Worm (Caenorhabditis elegans) whole organism, early embryonic: ENCODE results near the gene rbm-22.

Experiments
- B0310.2 ChIP-seq: sonication (generic microtip); optimal IDR thresholded peaks from 2 replicates; lab custom pipeline; 2016; ENCODE audit warnings: mild to moderate bottlenecking, missing genetic modification characterization, missing compliant biosample characterization
- F13C5.2 ChIP-seq: sonication (generic microtip); optimal IDR thresholded peaks from 2 replicates; lab custom pipeline; 2017; ENCODE audit warnings: mild to moderate bottlenecking, missing genetic modification characterization, inconsistent platforms, missing compliant biosample characterization
- aly-1 ChIP-seq: sonication (generic microtip); optimal IDR thresholded peaks from 2 replicates; lab custom pipeline; 2016; ENCODE audit warnings: missing genetic modification characterization, missing compliant biosample characterization
- ama-1 ChIP-seq: fragments of 150-350 bp; optimal IDR thresholded peaks from 2 replicates; lab custom pipeline; 2014
- ceh-13 ChIP-seq: fragments of 200-800 bp; sonication (Bioruptor generic); optimal IDR thresholded peaks from 2 replicates; lab custom pipeline; 2018; ENCODE audit warnings: mild to moderate bottlenecking, missing genetic modification characterization, missing compliant biosample characterization
- ceh-36 ChIP-seq: sonication (generic microtip); optimal IDR thresholded peaks from 2 replicates; lab custom pipeline; 2016; ENCODE audit warnings: missing genetic modification characterization, inconsistent platforms, missing compliant biosample characterization
- ets-7 ChIP-seq: sonication (generic microtip); optimal IDR thresholded peaks from 2 replicates; lab custom pipeline; 2016; ENCODE audit warnings: missing genotype, missing genetic modification characterization, missing compliant biosample characterization
- flt-1 ChIP-seq: fragments of 200-800 bp; sonication (Bioruptor generic); IDR thresholded peaks from 2 replicates; pipeline ENCODE4 v1.3.6; 2022; ENCODE audit warnings: missing genetic modification characterization, missing compliant biosample characterization
- hmbx-1 ChIP-seq: sonication (generic microtip); optimal IDR thresholded peaks from 2 replicates; lab custom pipeline; 2016; ENCODE audit warnings: mild to moderate bottlenecking, missing genetic modification characterization, missing compliant biosample characterization
- hmg-4 ChIP-seq: fragments of 200-800 bp; sonication (Bioruptor generic); optimal IDR thresholded peaks from 2 replicates; lab custom pipeline; 2018; ENCODE audit warnings: mild to moderate bottlenecking, missing genetic modification characterization, missing compliant biosample characterization
- hnd-1 ChIP-seq: sonication (generic microtip); optimal IDR thresholded peaks from 2 replicates; lab custom pipeline; 2016; ENCODE audit warnings: missing genetic modification characterization, missing compliant biosample characterization
- pes-1 ChIP-seq: fragments of 200-800 bp; sonication (Bioruptor generic); IDR thresholded peaks from 2 replicates; pipeline ENCODE4 v1.3.6; 2022; ENCODE audit warnings: missing genetic modification reagents, missing genetic modification characterization, missing compliant biosample characterization
- scrt-1 ChIP-seq: fragments of 200-800 bp; sonication (Bioruptor generic); IDR thresholded peaks from 2 replicates; pipeline ENCODE4 v1.3.6; 2022; ENCODE audit warnings: missing genetic modification characterization, missing compliant biosample characterization
- sea-1 ChIP-seq: fragments of 200-800 bp; sonication (Bioruptor generic); conservative IDR thresholded peaks from 2 replicates; pipeline ENCODE4 v1.3.6; 2022; ENCODE audit warnings: missing genetic modification characterization, missing compliant biosample characterization
- tbx-11 ChIP-seq: fragments of 200-800 bp; sonication (Bioruptor generic); IDR thresholded peaks from 2 replicates; pipeline ENCODE4 v1.3.6; 2022; ENCODE audit warnings: missing genetic modification characterization, missing compliant biosample characterization
- tbx-37 ChIP-seq: fragments of 200-800 bp; sonication (Bioruptor generic); conservative IDR thresholded peaks from 2 replicates; pipeline ENCODE4 v1.3.6; 2022; ENCODE audit warnings: missing genetic modification reagents, missing genetic modification characterization, missing compliant biosample characterization
- tra-4 ChIP-seq: sonication (generic microtip); optimal IDR thresholded peaks from 2 replicates; lab custom pipeline; 2017; ENCODE audit warnings: missing genetic modification characterization, missing compliant biosample characterization

rbm-22 gene

ce11 chrIV:10861102-10861501 is at the start of gene rbm-22:
TSS of gene rbm-22 (plus strand) at chrIV:10861402.
- no peak for TF ChIP-seq hmbx-1 (tag; lab: Kevin White, UChicago)
- TF ChIP-seq B0310.2 = no peak
- no peak for TF ChIP-seq flt-1 (GFP tag; lab: Robert Waterston, UW)
- TF ChIP-seq F13C5.2 = no peak
- no peak for TF ChIP-seq tbx-37
- no peak for TF ChIP-seq aly-1
- no peak for TF ChIP-seq ama-1 (lab: Kevin White, UChicago)

ce11 chrIV:10812099-10812498 is 49.1 kb upstream of the rbm-22 start, which contains the start of gene miz-1:
TSS of gene miz-1 (plus strand) at chrIV:10812399.
- TF ChIP-seq aly-1 = no peak

DNA sequence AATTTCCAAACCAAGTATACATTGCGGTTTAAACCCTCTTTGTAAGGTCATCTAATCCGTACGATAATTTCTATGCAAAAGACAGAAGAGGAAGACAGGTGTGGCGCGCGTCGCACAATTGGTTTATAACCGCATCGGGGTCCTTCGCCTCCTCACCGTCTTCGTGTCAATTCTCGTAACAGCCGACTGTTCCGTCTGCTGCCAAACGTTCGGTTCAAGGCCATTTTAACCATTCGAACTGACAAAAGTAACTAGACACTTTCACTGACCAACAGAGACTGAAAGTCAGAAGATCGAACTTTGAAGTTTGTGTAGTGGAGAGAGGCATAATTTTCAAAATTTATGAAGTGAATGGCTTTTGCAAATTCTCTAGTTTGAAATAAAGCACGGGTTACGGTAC is 45.3 kb upstream of the rbm-22 start:
- TF ChIP-seq hmg-4 (GFP tag; lab: Kevin White, UChicago) = no peak
- no peak for TF ChIP-seq ceh-36 (tag; lab: Kevin White, UChicago)
- TF ChIP-seq ceh-13 (GFP tag; lab: Kevin White, UChicago) = no peak
- TF ChIP-seq ama-1 (lab: Kevin White, UChicago) = no peak
- TF ChIP-seq flt-1 (GFP tag; lab: Robert Waterston, UW) = no peak
- TF ChIP-seq B0310.2 = no peak
- no peak for TF ChIP-seq tbx-11 (GFP tag; lab: Robert Waterston, UW)
- TF ChIP-seq hnd-1 = no peak
- TF ChIP-seq scrt-1 (GFP tag; lab: Robert Waterston, UW) = no peak
- no peak for TF ChIP-seq tbx-37
- TF ChIP-seq pes-1 (GFP tag; lab: Robert Waterston, UW) = no peak
- no peak for TF ChIP-seq sea-1 (GFP tag; lab: Robert Waterston, UW)
- TF ChIP-seq tra-4 (tag; lab: Kevin White, UChicago) = no peak
- TF ChIP-seq hmbx-1 (tag; lab: Kevin White, UChicago) = no peak
- TF ChIP-seq ets-7 = no peak
- TF ChIP-seq F13C5.2 = no peak

DNA sequence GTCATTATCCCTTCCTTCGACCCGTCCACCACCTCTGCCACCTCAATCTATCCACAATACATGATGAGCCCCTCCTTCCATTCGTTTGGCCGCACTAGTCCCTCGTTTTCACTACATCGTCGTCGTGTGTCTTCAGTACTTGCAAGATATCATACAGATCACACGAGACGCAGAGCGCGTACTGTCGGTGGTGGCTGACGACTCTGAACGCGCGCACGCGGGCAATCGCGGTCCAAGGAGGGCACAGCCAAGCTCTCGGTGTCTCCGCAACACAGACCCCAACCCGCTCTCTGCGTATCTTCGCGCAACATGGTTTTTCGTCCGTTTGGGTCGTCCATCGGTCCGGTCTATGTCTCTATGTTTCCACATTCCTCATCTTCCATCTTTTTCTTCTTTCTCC is 44.2 kb upstream of the rbm-22 start:
- peak; percentile 21 for TF ChIP-seq ceh-36 (tag; lab: Kevin White, UChicago)
- TF ChIP-seq ets-7 = no peak
- TF ChIP-seq ceh-13 (GFP tag; lab: Kevin White, UChicago) = no peak
- no peak for TF ChIP-seq pes-1 (GFP tag; lab: Robert Waterston, UW)
- no peak for TF ChIP-seq hnd-1
- no peak for TF ChIP-seq tbx-37
- TF ChIP-seq aly-1 = peak; percentile 68
- TF ChIP-seq F13C5.2 = peak; percentile 44
- TF ChIP-seq B0310.2 = peak; percentile 0
- no peak; the same call in 1 of the 2 replicates for TF ChIP-seq flt-1 (GFP tag; lab: Robert Waterston, UW)
- no peak for TF ChIP-seq tra-4 (tag; lab: Kevin White, UChicago)
- no peak for TF ChIP-seq hmbx-1 (tag; lab: Kevin White, UChicago)
- no peak for TF ChIP-seq sea-1 (GFP tag; lab: Robert Waterston, UW)
- TF ChIP-seq scrt-1 (GFP tag; lab: Robert Waterston, UW) = peak; percentile 8; the same call in 1 of the 2 replicates
- no peak for TF ChIP-seq tbx-11 (GFP tag; lab: Robert Waterston, UW)
- TF ChIP-seq hmg-4 (GFP tag; lab: Kevin White, UChicago) = peak; percentile 94
- no peak for TF ChIP-seq ama-1 (lab: Kevin White, UChicago)

DNA sequence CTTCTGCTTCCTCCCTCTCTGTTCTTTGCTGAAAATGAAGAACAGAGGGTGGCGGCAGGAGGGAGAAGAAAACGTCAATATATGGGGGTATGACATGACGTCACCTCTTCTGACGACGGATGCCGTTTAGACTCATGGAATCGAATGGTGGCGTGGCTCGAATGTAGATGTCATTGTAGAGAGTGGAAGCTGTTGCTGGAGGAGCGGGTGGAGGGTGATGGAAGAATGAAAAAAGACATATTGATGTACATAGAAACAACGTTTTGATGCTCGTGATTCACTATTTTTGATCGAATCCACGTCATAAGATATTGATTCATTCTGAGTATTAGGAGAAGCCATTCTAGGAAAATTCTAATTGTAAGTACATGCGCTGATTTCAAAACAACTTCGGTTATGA is 42.2 kb upstream of the rbm-22 start:
- TF ChIP-seq tbx-11 (GFP tag; lab: Robert Waterston, UW) = no peak
- no peak for TF ChIP-seq scrt-1 (GFP tag; lab: Robert Waterston, UW)
- no peak for TF ChIP-seq hnd-1
- no peak for TF ChIP-seq ets-7
- TF ChIP-seq aly-1 = no peak
- TF ChIP-seq F13C5.2 = no peak
- TF ChIP-seq tra-4 (tag; lab: Kevin White, UChicago) = no peak
- TF ChIP-seq ceh-36 (tag; lab: Kevin White, UChicago) = no peak
- TF ChIP-seq B0310.2 = no peak
- TF ChIP-seq ama-1 (lab: Kevin White, UChicago) = no peak
- no peak for TF ChIP-seq ceh-13 (GFP tag; lab: Kevin White, UChicago)

- TF ChIP-seq aly-1 = no peak
- no peak for TF ChIP-seq B0310.2
- TF ChIP-seq tbx-37 = no peak
- no peak for TF ChIP-seq ceh-36 (tag; lab: Kevin White, UChicago)
- no peak for TF ChIP-seq scrt-1 (GFP tag; lab: Robert Waterston, UW)
- TF ChIP-seq hnd-1 = no peak
- TF ChIP-seq hmg-4 (GFP tag; lab: Kevin White, UChicago) = no peak
- no peak for TF ChIP-seq flt-1 (GFP tag; lab: Robert Waterston, UW)
- no peak for TF ChIP-seq tra-4 (tag; lab: Kevin White, UChicago)
- TF ChIP-seq ceh-13 (GFP tag; lab: Kevin White, UChicago) = no peak
- no peak for TF ChIP-seq hmbx-1 (tag; lab: Kevin White, UChicago)
- TF ChIP-seq pes-1 (GFP tag; lab: Robert Waterston, UW) = no peak
- TF ChIP-seq ets-7 = no peak
- TF ChIP-seq ama-1 (lab: Kevin White, UChicago) = no peak
- TF ChIP-seq F13C5.2 = no peak
- no peak for TF ChIP-seq sea-1 (GFP tag; lab: Robert Waterston, UW)
- no peak for TF ChIP-seq tbx-11 (GFP tag; lab: Robert Waterston, UW)
Measured at ce11 chrIV:10820114-10820513, 41.1 kb upstream of the rbm-22 start.

ce11 chrIV:10820837-10821671 is 40.1 kb upstream of the rbm-22 start:
- TF ChIP-seq ets-7 (no peak), hmg-4 (GFP tag; lab: Kevin White, UChicago) (no peak), aly-1 (peak; percentile 46)
